Worm (Caenorhabditis elegans) whole organism, mixed stage, embryonic: Measurements from ENCODE around the gene ctps-1.

ENCODE experiments used
- bed-3 ChIP-seq: fragments of 200-800 bp; sonication (Bioruptor generic); optimal IDR thresholded peaks from 3 replicates; lab custom pipeline; 2018; ENCODE audit warnings: mild to moderate bottlenecking, missing genetic modification characterization, moderate library complexity, missing compliant biosample characterization
- nhr-12 ChIP-seq: fragments of 150-350 bp; optimal IDR thresholded peaks from 2 replicates; lab custom pipeline; 2014; ENCODE audit warnings: missing biosample characterization, missing genetic modification characterization
- pha-4 ChIP-seq: fragments of 150-350 bp; optimal IDR thresholded peaks from 2 replicates; lab custom pipeline; 2018; ENCODE audit warnings: missing biosample characterization, missing genetic modification reagents, missing genetic modification characterization
- sem-2 ChIP-seq: fragments of 200-800 bp; sonication (Bioruptor generic); optimal IDR thresholded peaks from 2 replicates; lab custom pipeline; 2018; ENCODE audit warnings: mild to moderate bottlenecking, missing genetic modification characterization, missing compliant biosample characterization
- sptf-1 ChIP-seq: sonication (generic microtip); optimal IDR thresholded peaks from 2 replicates; lab custom pipeline; 2017; ENCODE audit warnings: mild to moderate bottlenecking, missing genetic modification characterization, moderate library complexity, missing compliant biosample characterization

ce11 chrV:16834989-16835388 lies 40.3 kb downstream of the ctps-1 start, which contains the start of gene tni-3:
- TF ChIP-seq sptf-1 (tag; lab: Kevin White, UChicago) (no peak), pha-4 (tag; lab: Kevin White, UChicago) (no peak), nhr-12 (no peak), bed-3 (GFP tag; lab: Kevin White, UChicago) (no peak), sem-2 (GFP tag; lab: Kevin White, UChicago) (no peak)
